Fruit fly (Drosophila melanogaster) whole organism, embryonic: ENCODE results near the gene synr.

Source experiments
- Antp ChIP-seq: fragments of 200-800 bp; sonication (Bioruptor generic); optimal IDR thresholded peaks from 3 replicates; lab custom pipeline; 2016; ENCODE audit warnings: missing biosample characterization, missing genetic modification characterization
- Bteb2 ChIP-seq: fragments of 200-800 bp; sonication (Bioruptor generic); optimal IDR thresholded peaks from 2 replicates; lab custom pipeline; 2016; ENCODE audit warnings: missing biosample characterization, missing genetic modification characterization
- CG12299 ChIP-seq: fragments of 200-800 bp; sonication (Bioruptor generic); optimal IDR thresholded peaks from 2 replicates; lab custom pipeline; 2018; ENCODE audit warnings: missing biosample characterization, mild to moderate bottlenecking, missing genetic modification characterization
- CG13287 ChIP-seq: fragments of 200-800 bp; sonication (Bioruptor generic); IDR thresholded peaks from 2 replicates; pipeline ENCODE4 v1.3.6; 2022; ENCODE audit warnings: missing biosample characterization, missing genetic modification characterization; ENCODE audit not compliant: partially characterized antibody
- CG14014 ChIP-seq: fragments of 200-800 bp; sonication (Bioruptor generic); IDR thresholded peaks from 2 replicates; pipeline ENCODE4 v1.3.6; 2022; ENCODE audit warnings: missing biosample characterization, missing genetic modification characterization
- CG17612 ChIP-seq: fragments of 200-800 bp; sonication (Bioruptor generic); IDR thresholded peaks from 2 replicates; pipeline ENCODE4 v1.3.6; 2022; ENCODE audit warnings: missing biosample characterization, missing genetic modification characterization
- CG17802 ChIP-seq: fragments of 200-800 bp; sonication (Bioruptor generic); optimal IDR thresholded peaks from 2 replicates; lab custom pipeline; 2018; ENCODE audit warnings: missing biosample characterization, mild to moderate bottlenecking, missing genetic modification characterization, moderate library complexity
- CG1792 ChIP-seq: fragments of 200-800 bp; sonication (Bioruptor generic); optimal IDR thresholded peaks from 2 replicates; lab custom pipeline; 2016; ENCODE audit warnings: missing biosample characterization, missing genetic modification characterization
- CG18599 ChIP-seq: fragments of 200-800 bp; sonication (Bioruptor generic); optimal IDR thresholded peaks from 3 replicates; lab custom pipeline; 2017; ENCODE audit warnings: missing biosample characterization, missing genetic modification characterization, mild to moderate bottlenecking, moderate library complexity, missing genetic modification reagents
- CG2120 ChIP-seq: fragments of 200-800 bp; sonication (Bioruptor generic); optimal IDR thresholded peaks from 3 replicates; lab custom pipeline; 2016; ENCODE audit warnings: missing biosample characterization, missing genetic modification characterization
- CG2678 ChIP-seq: fragments of 200-800 bp; sonication (Bioruptor generic); optimal IDR thresholded peaks from 3 replicates; lab custom pipeline; 2019; ENCODE audit warnings: missing biosample characterization, mild to moderate bottlenecking, missing genetic modification characterization, moderate library complexity
- CG31224 ChIP-seq: fragments of 200-800 bp; sonication (Bioruptor generic); IDR thresholded peaks from 2 replicates; pipeline ENCODE4 v1.3.6; 2022; ENCODE audit warnings: missing biosample characterization, missing genetic modification characterization
- CG3281 ChIP-seq: fragments of 200-800 bp; sonication (Bioruptor generic); optimal IDR thresholded peaks from 3 replicates; lab custom pipeline; 2017; ENCODE audit warnings: missing biosample characterization, mild to moderate bottlenecking, missing genetic modification characterization
- CG33213 ChIP-seq: fragments of 200-800 bp; sonication (Bioruptor generic); optimal IDR thresholded peaks from 3 replicates; lab custom pipeline; 2016; ENCODE audit warnings: missing biosample characterization, missing genetic modification characterization
- CG3407 ChIP-seq: fragments of 200-800 bp; sonication (Bioruptor generic); optimal IDR thresholded peaks from 2 replicates; lab custom pipeline; 2018; ENCODE audit warnings: missing biosample characterization, mild to moderate bottlenecking, missing genetic modification characterization
- CG34376 ChIP-seq: fragments of 200-800 bp; sonication (Bioruptor generic); optimal IDR thresholded peaks from 2 replicates; lab custom pipeline; 2018; ENCODE audit warnings: missing biosample characterization, mild to moderate bottlenecking, missing genetic modification characterization
- CG6254 ChIP-seq: fragments of 200-800 bp; sonication (Bioruptor generic); optimal IDR thresholded peaks from 3 replicates; lab custom pipeline; 2017; ENCODE audit warnings: mild to moderate bottlenecking, missing biosample characterization, missing genetic modification reagents, missing genetic modification characterization
- CG9727 ChIP-seq: fragments of 200-800 bp; sonication (Bioruptor generic); optimal IDR thresholded peaks from 3 replicates; lab custom pipeline; 2017; ENCODE audit warnings: missing biosample characterization, mild to moderate bottlenecking, missing genetic modification characterization
- CrebB ChIP-seq: fragments of 200-800 bp; sonication (Bioruptor generic); optimal IDR thresholded peaks from 3 replicates; lab custom pipeline; 2018; ENCODE audit warnings: missing biosample characterization, mild to moderate bottlenecking, missing genetic modification characterization
- D19B ChIP-seq: fragments of 200-800 bp; sonication (Bioruptor generic); optimal IDR thresholded peaks from 2 replicates; lab custom pipeline; 2017; ENCODE audit warnings: missing biosample characterization, mild to moderate bottlenecking, missing genetic modification characterization
- GATAe ChIP-seq: fragments of 200-800 bp; sonication (Bioruptor generic); conservative IDR thresholded peaks from 2 replicates; pipeline ENCODE4 v1.3.6; 2022; ENCODE audit warnings: missing biosample characterization, missing genetic modification characterization
- HLH3B ChIP-seq: fragments of 200-800 bp; sonication (Bioruptor generic); IDR thresholded peaks from 2 replicates; pipeline ENCODE4 v1.3.6; 2022; ENCODE audit warnings: missing biosample characterization, missing genetic modification characterization
- Hr39 ChIP-seq: fragments of >200 bp; optimal IDR thresholded peaks from 2 replicates; lab custom pipeline; 2017
- Meics ChIP-seq: fragments of 200-800 bp; sonication (Bioruptor generic); optimal IDR thresholded peaks from 2 replicates; lab custom pipeline; 2017; ENCODE audit warnings: missing biosample characterization, mild to moderate bottlenecking, missing genetic modification characterization
- Taf1 ChIP-seq: fragments of 200-800 bp; sonication (Bioruptor generic); IDR thresholded peaks from 2 replicates; pipeline ENCODE4 v1.3.6; 2022; ENCODE audit warnings: missing biosample characterization, missing genetic modification characterization
- ase ChIP-seq: fragments of 200-800 bp; sonication (Bioruptor generic); IDR thresholded peaks from 3 replicates; pipeline ENCODE4 v1.3.6; 2022; ENCODE audit warnings: missing biosample characterization, missing genetic modification characterization
- bigmax ChIP-seq: fragments of 200-800 bp; sonication (Bioruptor generic); optimal IDR thresholded peaks from 2 replicates; lab custom pipeline; 2018; ENCODE audit warnings: missing biosample characterization, mild to moderate bottlenecking, missing genetic modification characterization
- chinmo ChIP-seq: fragments of 200-800 bp; sonication (Bioruptor generic); IDR thresholded peaks from 4 replicates; pipeline ENCODE4 v1.3.6; 2022; ENCODE audit warnings: missing biosample characterization, missing genetic modification characterization; ENCODE audit not compliant: partially characterized antibody
- chn ChIP-seq: fragments of 200-800 bp; sonication (Bioruptor generic); optimal IDR thresholded peaks from 2 replicates; lab custom pipeline; 2016; ENCODE audit warnings: missing biosample characterization, missing genetic modification characterization
- crp ChIP-seq, 2 experiments: fragments of 200-800 bp; sonication (Bioruptor generic); optimal IDR thresholded peaks; 2 replicates in 1 of 2; 3 replicates in 1 of 2; lab custom pipeline; 2017; ENCODE audit warnings: missing biosample characterization in 2 of 2, missing genetic modification characterization in 2 of 2, mild to moderate bottlenecking in 1 of 2, moderate library complexity in 1 of 2
- cwo ChIP-seq: fragments of 200-800 bp; sonication (Bioruptor generic); optimal IDR thresholded peaks from 3 replicates; lab custom pipeline; 2017; ENCODE audit warnings: missing biosample characterization, missing genetic modification characterization, mild to moderate bottlenecking, moderate library complexity, missing genetic modification reagents
- en ChIP-seq: fragments of 200-800 bp; sonication (Bioruptor generic); optimal IDR thresholded peaks from 2 replicates; lab custom pipeline; 2016; ENCODE audit warnings: missing biosample characterization, missing genetic modification characterization
- eyg ChIP-seq: fragments of 200-800 bp; sonication (Bioruptor generic); optimal IDR thresholded peaks from 3 replicates; lab custom pipeline; 2016; ENCODE audit warnings: missing biosample characterization, missing genetic modification characterization
- fd102C ChIP-seq: fragments of 200-800 bp; sonication (Bioruptor generic); optimal IDR thresholded peaks from 2 replicates; lab custom pipeline; 2018; ENCODE audit warnings: missing biosample characterization, mild to moderate bottlenecking, missing genetic modification characterization, moderate library complexity
- gsb-n ChIP-seq: fragments of 200-800 bp; sonication (Bioruptor generic); optimal IDR thresholded peaks from 3 replicates; lab custom pipeline; 2018; ENCODE audit warnings: missing biosample characterization, mild to moderate bottlenecking, missing genetic modification characterization
- lab ChIP-seq: fragments of 200-800 bp; sonication (Bioruptor generic); optimal IDR thresholded peaks from 3 replicates; lab custom pipeline; 2017; ENCODE audit warnings: missing biosample characterization, missing genetic modification characterization, mild to moderate bottlenecking, moderate library complexity, missing genetic modification reagents
- lmd ChIP-seq: fragments of 200-800 bp; sonication (Bioruptor generic); IDR thresholded peaks from 2 replicates; pipeline ENCODE4 v1.3.6; 2022; ENCODE audit warnings: missing biosample characterization, missing genetic modification characterization
- lov ChIP-seq, 2 experiments: fragments of 200-800 bp in 1 of 2; fragments of >200 bp in 1 of 2; sonication (Bioruptor generic) in 1 of 2; IDR thresholded peaks in 1 of 2; optimal IDR thresholded peaks in 1 of 2; 2 replicates in 1 of 2; 3 replicates in 1 of 2; pipeline versions ENCODE4 v1.3.6 to Lab custom; 2017 to 2022; ENCODE audit warnings: missing biosample characterization in 1 of 2, missing genetic modification characterization in 1 of 2
- nerfin-2 ChIP-seq: fragments of 200-800 bp; sonication (Bioruptor generic); IDR thresholded peaks from 2 replicates; pipeline ENCODE4 v1.3.6; 2022; ENCODE audit warnings: missing biosample characterization, missing genetic modification characterization; ENCODE audit not compliant: partially characterized antibody
- oc ChIP-seq: fragments of 200-800 bp; sonication (Bioruptor generic); optimal IDR thresholded peaks from 2 replicates; lab custom pipeline; 2018; ENCODE audit warnings: missing biosample characterization, mild to moderate bottlenecking, missing genetic modification characterization, moderate library complexity
- pho ChIP-seq: fragments of 200-800 bp; sonication (Bioruptor generic); optimal IDR thresholded peaks from 2 replicates; lab custom pipeline; 2016; ENCODE audit warnings: missing biosample characterization, missing genetic modification characterization
- pita ChIP-seq: fragments of 200-800 bp; sonication (Bioruptor generic); optimal IDR thresholded peaks from 2 replicates; lab custom pipeline; 2017; ENCODE audit warnings: missing biosample characterization, mild to moderate bottlenecking, missing genetic modification characterization
- pzg ChIP-seq: fragments of 200-800 bp; sonication (Bioruptor generic); optimal IDR thresholded peaks from 3 replicates; lab custom pipeline; 2018; ENCODE audit warnings: missing biosample characterization, mild to moderate bottlenecking, missing genetic modification characterization, moderate library complexity
- salm ChIP-seq: fragments of 200-800 bp; sonication (Bioruptor generic); optimal IDR thresholded peaks from 2 replicates; lab custom pipeline; 2018; ENCODE audit warnings: missing biosample characterization, mild to moderate bottlenecking, missing genetic modification characterization
- sisA ChIP-seq: fragments of 200-800 bp; sonication (Bioruptor generic); IDR thresholded peaks from 2 replicates; pipeline ENCODE4 v1.3.6; 2022; ENCODE audit warnings: missing biosample characterization, missing genetic modification characterization
- so ChIP-seq: fragments of 200-800 bp; sonication (Bioruptor generic); IDR thresholded peaks from 3 replicates; pipeline ENCODE4 v1.3.6; 2022; ENCODE audit warnings: missing biosample characterization, missing genetic modification characterization
- sqz ChIP-seq: fragments of 200-800 bp; sonication (Bioruptor generic); optimal IDR thresholded peaks from 3 replicates; lab custom pipeline; 2018; ENCODE audit warnings: missing biosample characterization, mild to moderate bottlenecking, missing genetic modification characterization
- tio ChIP-seq: fragments of 200-800 bp; sonication (Bioruptor generic); optimal IDR thresholded peaks from 2 replicates; lab custom pipeline; 2017; ENCODE audit warnings: missing biosample characterization, missing genetic modification characterization, inconsistent platforms
- ttk ChIP-seq: fragments of 200-800 bp; sonication (Bioruptor generic); IDR thresholded peaks from 2 replicates; pipeline ENCODE4 v2.1.2; 2022; ENCODE audit warnings: missing biosample characterization, missing genetic modification characterization
- wek ChIP-seq: fragments of 200-800 bp; sonication (Bioruptor generic); optimal IDR thresholded peaks from 3 replicates; lab custom pipeline; 2018; ENCODE audit warnings: missing biosample characterization, mild to moderate bottlenecking, missing genetic modification characterization, moderate library complexity

Gene synr

DNA sequence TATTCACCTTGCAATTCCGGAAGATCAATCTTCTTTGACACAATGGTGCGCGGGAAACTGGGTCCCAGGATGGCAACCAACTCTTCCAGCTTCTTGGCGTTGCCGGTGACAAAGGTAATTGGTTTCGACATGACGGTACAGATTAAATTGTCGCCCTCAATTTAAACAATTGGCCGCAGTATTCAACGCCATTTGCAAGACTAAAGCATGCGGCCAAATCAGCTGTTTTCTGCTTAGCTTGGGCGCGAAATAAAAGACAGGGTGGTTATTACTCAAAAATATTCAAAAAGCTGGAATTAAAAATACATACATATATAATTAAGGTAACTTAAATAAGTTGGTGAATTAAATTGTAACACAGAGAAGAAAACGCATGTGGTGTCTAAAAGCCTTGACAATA, 36.6 kb downstream of the synr start, which contains the start of gene CG8891 (continued):
- TF ChIP-seq CG6254 (GFP tag; lab: Kevin White, UChicago) (peak; percentile 97), CG13287 (GFP tag; lab: Robert Waterston, UW) (peak; percentile 16; the same call in 1 of the 2 replicates), crp (GFP tag; optimal IDR thresholded peaks at IDR 0.05; lab: Kevin White, UChicago) (peak in 1 of 2 experiments; percentile 83), CG12299 (tag; lab: Kevin White, UChicago) (no peak), CG1792 (GFP tag; lab: Kevin White, UChicago) (no peak), chn (no peak), lov (optimal IDR thresholded peaks at IDR 0.05; lab: Kevin White, UChicago) (no peak), lov (GFP tag; IDR thresholded peaks at IDR 0.05; lab: Robert Waterston, UW) (no peak), sisA (GFP tag; lab: Robert Waterston, UW) (no peak), ase (GFP tag; lab: Robert Waterston, UW) (no peak), Bteb2 (GFP tag; lab: Kevin White, UChicago) (no peak), gsb-n (tag; lab: Kevin White, UChicago) (no peak), CG14014 (GFP tag; lab: Robert Waterston, UW) (no peak), CG34376 (no peak), oc (tag; lab: Kevin White, UChicago) (no peak), CG31224 (GFP tag; lab: Robert Waterston, UW) (no peak), so (no peak), chinmo (GFP tag; lab: Robert Waterston, UW) (0 out of 4 replicates have a peak, but pooled peaks have one; percentile 64), bigmax (GFP tag; lab: Kevin White, UChicago) (no peak), cwo (GFP tag; lab: Kevin White, UChicago) (no peak), CG33213 (GFP tag; lab: Kevin White, UChicago) (no peak), Meics (GFP tag; lab: Kevin White, UChicago) (no peak), Antp (GFP tag; lab: Kevin White, UChicago) (no peak), CrebB (tag; lab: Kevin White, UChicago) (no peak), en (GFP tag; lab: Kevin White, UChicago) (no peak), sqz (no peak), nerfin-2 (GFP tag; lab: Robert Waterston, UW) (no peak), GATAe (GFP tag; lab: Robert Waterston, UW) (no peak), D19B (no peak), CG17802 (tag; lab: Kevin White, UChicago) (no peak), CG3281 (GFP tag; lab: Kevin White, UChicago) (peak; percentile 83), tio (GFP tag; lab: Kevin White, UChicago) (no peak), lmd (GFP tag; lab: Robert Waterston, UW) (no peak), CG9727 (GFP tag; lab: Kevin White, UChicago) (no peak), pzg (peak; percentile 8), CG17612 (GFP tag; lab: Robert Waterston, UW) (no peak), eyg (no peak), CG2120 (GFP tag; lab: Kevin White, UChicago) (no peak)

DNA sequence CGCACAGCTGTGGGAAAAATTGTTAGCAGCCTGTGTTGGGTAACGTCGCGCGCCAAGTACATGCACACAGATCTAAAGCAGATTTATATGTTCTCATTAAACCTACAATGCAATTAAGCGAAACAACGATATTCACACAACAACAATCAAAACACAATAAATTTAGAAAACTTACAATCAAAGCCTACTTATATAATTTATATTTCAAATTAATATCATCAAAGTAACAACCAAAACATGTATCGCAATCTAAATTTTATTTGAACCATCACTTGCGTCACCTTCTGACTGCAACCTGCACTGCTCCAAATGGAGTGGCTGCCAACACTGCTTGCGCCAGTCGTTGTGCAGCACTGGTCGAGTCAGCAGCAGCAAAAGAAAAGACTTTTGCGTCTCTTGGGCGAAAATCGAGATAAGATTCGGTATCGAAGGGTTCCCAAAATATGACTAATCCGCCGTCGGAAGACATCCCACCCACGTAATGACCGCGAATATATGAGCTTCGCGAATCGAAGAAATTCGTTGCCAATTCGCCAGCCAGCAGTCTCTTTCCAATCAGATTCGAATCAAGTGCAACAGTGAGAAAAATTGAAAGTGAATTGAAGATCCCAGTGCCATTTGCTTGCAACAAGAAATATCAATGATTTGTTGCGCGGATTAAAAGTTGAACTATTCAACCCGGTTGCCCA, 38.9 kb downstream of the synr start, which contains the start of the genes CG8892 and CG34126:
CG8892 (minus strand) TSS at position 315 of the 689 bp plus-strand sequence.
CG34126 (plus strand) TSS at position 337 of the 689 bp plus-strand sequence.
- TF ChIP-seq pita (GFP tag; lab: Kevin White, UChicago) (no peak), pho (GFP tag; lab: Kevin White, UChicago) (peak; percentile 97), salm (tag; lab: Kevin White, UChicago) (peak; percentile 87), ttk (GFP tag; lab: Robert Waterston, UW) (peak; percentile 93), tio (GFP tag; lab: Kevin White, UChicago) (peak; percentile 98), Taf1 (GFP tag; lab: Robert Waterston, UW) (peak; percentile 88), lab (GFP tag; lab: Kevin White, UChicago) (peak; percentile 98), CG2678 (tag; lab: Kevin White, UChicago) (peak; percentile 97), CG18599 (GFP tag; lab: Kevin White, UChicago) (peak; percentile 98), HLH3B (GFP tag; lab: Robert Waterston, UW) (peak; percentile 94), Hr39 (lab: Kevin White, UChicago) (peak; percentile 82), cwo (GFP tag; lab: Kevin White, UChicago) (peak; percentile 94), wek (GFP tag; lab: Kevin White, UChicago) (peak; percentile 65), fd102C (GFP tag; lab: Kevin White, UChicago) (peak; percentile 68), CG3407 (peak; percentile 94)
